Worm (Caenorhabditis elegans): Measurements from ENCODE around the gene E01B7.2.
"Not testable (repeated sequence)": the region's sequence is repeated elsewhere in the genome, so short reads cannot be mapped to it uniquely, and the experiment has no call there.

Gene E01B7.2

DNA sequence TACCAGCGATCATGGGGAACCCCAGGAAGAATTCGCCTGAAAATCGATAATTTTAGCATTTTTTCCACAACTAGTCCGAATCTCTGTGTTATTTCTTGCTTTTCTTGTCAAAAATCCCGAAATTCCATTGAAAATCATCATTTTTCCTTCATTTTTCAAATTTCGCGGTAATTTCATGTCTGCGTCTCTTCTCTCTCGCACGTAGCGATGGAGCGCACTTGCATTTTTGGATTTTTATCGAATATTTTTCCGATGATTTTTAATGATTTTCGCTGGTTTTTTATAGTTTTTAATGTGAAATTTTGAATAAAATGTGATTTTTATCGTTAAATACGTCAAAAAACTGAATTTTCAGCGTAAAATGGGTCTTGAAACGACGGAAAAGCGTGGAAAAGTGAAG, at the start of gene E01B7.2 (continued):
- TF ChIP-seq dsc-1 (tag; optimal IDR thresholded peaks at IDR 0.05) (peak; percentile 80), pqm-1 (tag; optimal IDR thresholded peaks at IDR 0.05) (no peak), nhr-20 (tag; optimal IDR thresholded peaks at IDR 0.05) (peak; percentile 81), sptf-1 (tag; optimal IDR thresholded peaks at IDR 0.05) (no peak), nhr-77 (tag; optimal IDR thresholded peaks at IDR 0.05) (peak; percentile 41), vab-15 (tag; optimal IDR thresholded peaks at IDR 0.05) (no peak), snu-23 (GFP tag; optimal IDR thresholded peaks at IDR 0.05) (peak; percentile 90), tlp-1 (tag; optimal IDR thresholded peaks at IDR 0.05) (no peak), efl-3 (GFP tag; optimal IDR thresholded peaks at IDR 0.05) (no peak), nhr-11 (tag; optimal IDR thresholded peaks at IDR 0.05) (peak; percentile 81), C16A3.4 (tag; optimal IDR thresholded peaks at IDR 0.05) (peak; percentile 71), snpc-4 (tag; optimal IDR thresholded peaks at IDR 0.05) (peak; percentile 73), nhr-84 (tag; optimal IDR thresholded peaks at IDR 0.05) (no peak), blmp-1 (tag; optimal IDR thresholded peaks at IDR 0.05) (peak; percentile 74), nhr-237 (tag; optimal IDR thresholded peaks at IDR 0.05) (peak; percentile 5), unc-62 (GFP tag; optimal IDR thresholded peaks at IDR 0.05) (no peak), sup-37 (GFP tag; optimal IDR thresholded peaks at IDR 0.05) (no peak), rnt-1 (tag; optimal IDR thresholded peaks at IDR 0.05) (peak; percentile 90), elt-2 (tag; optimal IDR thresholded peaks at IDR 0.05) (peak; percentile 26), fkh-10 (GFP tag; optimal IDR thresholded peaks at IDR 0.05) (peak; percentile 18), lir-3 (tag; optimal IDR thresholded peaks at IDR 0.05; ENCODE audit: poor library complexity) (no peak), zip-4 (GFP tag; optimal IDR thresholded peaks at IDR 0.05) (peak; percentile 53), nhr-12 (tag; optimal IDR thresholded peaks at IDR 0.05) (no peak), lin-39 (tag; optimal IDR thresholded peaks at IDR 0.05) (peak; percentile 66), ceh-8 (GFP tag; optimal IDR thresholded peaks at IDR 0.05) (no peak), egl-13 (tag; optimal IDR thresholded peaks at IDR 0.05) (peak; percentile 46), tbx-2 (tag; optimal IDR thresholded peaks at IDR 0.05) (peak; percentile 86), jun-1 (tag; optimal IDR thresholded peaks at IDR 0.05) (peak; percentile 68), isw-1 (GFP tag; IDR thresholded peaks at IDR 0.05) (peak; percentile 76), nhr-71 (tag; optimal IDR thresholded peaks at IDR 0.05) (peak; percentile 90), unc-30 (tag; optimal IDR thresholded peaks at IDR 0.05) (no peak), pag-3 (tag; optimal IDR thresholded peaks at IDR 0.05; ENCODE audit: borderline replicate concordance, insufficient read depth) (peak; percentile 37)

DNA sequence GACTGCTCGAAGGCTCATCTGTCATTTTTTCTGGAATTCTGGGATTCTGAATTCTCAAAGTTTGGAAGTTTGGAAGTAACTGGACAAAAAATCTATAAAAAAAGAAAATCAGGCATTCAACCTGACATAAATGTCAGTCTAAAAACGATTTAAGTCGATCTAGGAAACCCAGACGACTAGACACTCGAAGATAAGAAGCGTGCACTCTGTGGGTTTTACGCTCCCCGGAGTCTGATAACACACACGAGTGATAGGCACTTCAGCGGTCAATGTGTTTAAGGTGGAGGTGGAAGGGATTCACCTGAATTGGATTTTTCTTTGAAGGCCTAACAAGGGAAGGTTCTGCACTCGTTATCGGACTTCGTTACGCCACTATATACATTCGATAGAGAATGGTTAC, 32.6 kb upstream of the E01B7.2 start, which contains the start of gene C06H5.6:
TSS of gene C06H5.6 (minus strand) at position 46 of the 400 bp plus-strand sequence.
- TF ChIP-seq fkh-10 (GFP tag; optimal IDR thresholded peaks at IDR 0.05) (no peak), elt-2 (tag; optimal IDR thresholded peaks at IDR 0.05) (peak; percentile 12)

DNA sequence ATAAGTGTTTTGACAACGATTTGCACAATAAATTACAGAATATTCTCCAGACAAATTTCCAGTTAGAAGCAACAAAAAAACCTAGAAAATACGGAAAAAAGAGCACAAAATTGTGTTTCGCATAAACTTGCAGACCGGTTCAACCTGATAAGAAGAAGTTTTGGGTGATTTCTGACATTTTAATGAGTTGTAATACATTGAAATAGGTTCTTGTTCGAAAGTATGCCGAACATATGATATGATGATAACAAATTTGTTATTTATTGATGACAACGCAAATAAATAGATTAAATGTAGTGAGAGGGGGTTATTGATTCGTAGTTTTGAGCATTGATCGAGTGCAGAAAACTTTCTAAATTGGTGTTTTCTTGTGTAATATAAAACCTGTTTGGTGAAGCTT, 30.3 kb upstream of the E01B7.2 start:
- TF ChIP-seq jun-1 (tag; optimal IDR thresholded peaks at IDR 0.05) (no peak), C34B4.2 (tag; optimal IDR thresholded peaks at IDR 0.05) (no peak), hpl-2 (GFP tag; optimal IDR thresholded peaks at IDR 0.05) (no peak), tbx-2 (tag; optimal IDR thresholded peaks at IDR 0.05) (no peak), mep-1 (tag; optimal IDR thresholded peaks at IDR 0.05) (no peak), zip-4 (GFP tag; optimal IDR thresholded peaks at IDR 0.05) (no peak), tlp-1 (tag; optimal IDR thresholded peaks at IDR 0.05) (no peak), nhr-28 (tag; optimal IDR thresholded peaks at IDR 0.05) (no peak), ceh-82 (tag; optimal IDR thresholded peaks at IDR 0.05) (no peak), nhr-12 (tag; optimal IDR thresholded peaks at IDR 0.05) (no peak), blmp-1 (tag; optimal IDR thresholded peaks at IDR 0.05) (no peak), nhr-85 (tag) (no peak), sup-37 (GFP tag; optimal IDR thresholded peaks at IDR 0.05) (no peak), sptf-1 (tag; optimal IDR thresholded peaks at IDR 0.05) (no peak), fkh-10 (GFP tag; optimal IDR thresholded peaks at IDR 0.05) (no peak)

- not testable (repeated sequence) for TF ChIP-seq nhr-85 (tag); nhr-237 (tag; optimal IDR thresholded peaks at IDR 0.05); elt-2 (tag; optimal IDR thresholded peaks at IDR 0.05)
These were observed 27.6 kb upstream of the E01B7.2 start, which contains the start of gene C06H5.11 for ce11 chrV:17893959-17894358. Gene C06H5.11, minus strand, starts transcription at chrV:17894059.
